Fruit fly (Drosophila melanogaster) whole organism, prepupa: ENCODE data around the gene CG32161.

ENCODE experiments used
- Blimp-1 ChIP-seq: fragments of 200-800 bp; sonication (Bioruptor generic); optimal IDR thresholded peaks from 3 replicates; lab custom pipeline; 2017; ENCODE audit warnings: missing biosample characterization, missing genetic modification characterization, mild to moderate bottlenecking, moderate library complexity, missing genetic modification reagents
- CG11294 ChIP-seq: fragments of 200-800 bp; sonication (Bioruptor generic); IDR thresholded peaks from 2 replicates; pipeline ENCODE4 v1.3.6; 2022; ENCODE audit warnings: missing biosample characterization, missing genetic modification characterization
- CG11902 ChIP-seq: fragments of 200-800 bp; sonication (Bioruptor generic); optimal IDR thresholded peaks from 3 replicates; lab custom pipeline; 2016; ENCODE audit warnings: missing biosample characterization, missing genetic modification characterization
- CG15336 ChIP-seq: fragments of 200-800 bp; sonication (Bioruptor generic); IDR thresholded peaks from 2 replicates; pipeline ENCODE4 v1.3.6; 2022; ENCODE audit warnings: missing biosample characterization, missing genetic modification characterization
- CG1621 ChIP-seq: fragments of 200-800 bp; sonication (Bioruptor generic); optimal IDR thresholded peaks from 3 replicates; lab custom pipeline; 2018; ENCODE audit warnings: missing biosample characterization, mild to moderate bottlenecking, missing genetic modification characterization
- CG16779 ChIP-seq: fragments of 200-800 bp; sonication (Bioruptor generic); optimal IDR thresholded peaks from 3 replicates; lab custom pipeline; 2017; ENCODE audit warnings: missing biosample characterization, mild to moderate bottlenecking, missing genetic modification characterization
- CG32006 ChIP-seq: fragments of 200-800 bp; sonication (Bioruptor generic); optimal IDR thresholded peaks from 3 replicates; lab custom pipeline; 2017; ENCODE audit warnings: missing biosample characterization, mild to moderate bottlenecking, missing genetic modification characterization
- CG34406 ChIP-seq: fragments of 200-800 bp; sonication (Bioruptor generic); optimal IDR thresholded peaks from 3 replicates; lab custom pipeline; 2016; ENCODE audit warnings: missing biosample characterization, missing genetic modification characterization
- CG3919 ChIP-seq: fragments of 200-800 bp; sonication (Bioruptor generic); optimal IDR thresholded peaks from 3 replicates; lab custom pipeline; 2016; ENCODE audit warnings: missing biosample characterization, missing genetic modification characterization
- CG4318 ChIP-seq: fragments of 200-800 bp; sonication (Bioruptor generic); optimal IDR thresholded peaks from 3 replicates; lab custom pipeline; 2017; ENCODE audit warnings: missing biosample characterization, mild to moderate bottlenecking, missing genetic modification characterization
- CG6163 ChIP-seq: fragments of 200-800 bp; sonication (Bioruptor generic); IDR thresholded peaks from 3 replicates; pipeline ENCODE4 v1.3.6; 2022; ENCODE audit warnings: missing biosample characterization, missing genetic modification characterization
- CG6276 ChIP-seq: fragments of 200-800 bp; sonication (Bioruptor generic); optimal IDR thresholded peaks from 2 replicates; lab custom pipeline; 2017; ENCODE audit warnings: missing biosample characterization, mild to moderate bottlenecking, missing genetic modification characterization
- CG6792 ChIP-seq: fragments of 200-800 bp; sonication (Bioruptor generic); optimal IDR thresholded peaks from 3 replicates; lab custom pipeline; 2016; ENCODE audit warnings: missing biosample characterization, missing genetic modification characterization
- CG6808 ChIP-seq: fragments of 200-800 bp; sonication (Bioruptor generic); optimal IDR thresholded peaks from 3 replicates; lab custom pipeline; 2017; ENCODE audit warnings: missing biosample characterization, missing genetic modification characterization, mild to moderate bottlenecking, moderate library complexity, missing genetic modification reagents
- CG6854 ChIP-seq: fragments of 200-800 bp; sonication (Bioruptor generic); optimal IDR thresholded peaks from 2 replicates; lab custom pipeline; 2017; ENCODE audit warnings: missing biosample characterization, mild to moderate bottlenecking, missing genetic modification characterization
- CG7368 ChIP-seq: fragments of 200-800 bp; sonication (Bioruptor generic); optimal IDR thresholded peaks from 3 replicates; lab custom pipeline; 2016; ENCODE audit warnings: missing biosample characterization, missing genetic modification characterization
- CG8119 ChIP-seq: fragments of 200-800 bp; sonication (Bioruptor generic); IDR thresholded peaks from 3 replicates; pipeline ENCODE4 v1.3.6; 2022; ENCODE audit warnings: missing biosample characterization, missing genetic modification characterization
- CG8319 ChIP-seq: fragments of 200-800 bp; sonication (Bioruptor generic); optimal IDR thresholded peaks from 3 replicates; lab custom pipeline; 2016; ENCODE audit warnings: missing biosample characterization, missing genetic modification characterization
- CG9139 ChIP-seq: fragments of 200-800 bp; sonication (Bioruptor generic); optimal IDR thresholded peaks from 3 replicates; lab custom pipeline; 2017; ENCODE audit warnings: missing biosample characterization, mild to moderate bottlenecking, missing genetic modification characterization
- Eip75B ChIP-seq: fragments of 200-800 bp; sonication (Bioruptor generic); optimal IDR thresholded peaks from 3 replicates; lab custom pipeline; 2016; ENCODE audit warnings: missing biosample characterization, missing genetic modification characterization
- Eip78C ChIP-seq: fragments of 200-800 bp; sonication (Bioruptor generic); peaks from one replicate; lab custom pipeline; 2016; ENCODE audit warnings: missing biosample characterization, missing genetic modification characterization
- Ets96B ChIP-seq: fragments of 200-800 bp; optimal IDR thresholded peaks from 2 replicates; lab custom pipeline; 2019; ENCODE audit warnings: missing biosample characterization, mild to moderate bottlenecking, missing genetic modification characterization, moderate library complexity
- Gug ChIP-seq: fragments of 200-800 bp; sonication (Bioruptor generic); IDR thresholded peaks from 2 replicates; pipeline ENCODE4 v1.3.6; 2022; ENCODE audit warnings: missing biosample characterization, missing genetic modification characterization
- Hr4 ChIP-seq: fragments of 200-800 bp; sonication (Bioruptor generic); optimal IDR thresholded peaks from 3 replicates; lab custom pipeline; 2016; ENCODE audit warnings: missing biosample characterization, missing genetic modification characterization
- OdsH ChIP-seq: fragments of 200-800 bp; sonication (Bioruptor generic); optimal IDR thresholded peaks from 3 replicates; lab custom pipeline; 2016; ENCODE audit warnings: missing biosample characterization, missing genetic modification characterization
- Smox ChIP-seq: fragments of 200-800 bp; sonication (Bioruptor generic); optimal IDR thresholded peaks from 3 replicates; lab custom pipeline; 2016; ENCODE audit warnings: missing biosample characterization, missing genetic modification characterization
- Sox102F ChIP-seq: fragments of 200-800 bp; sonication (Bioruptor generic); optimal IDR thresholded peaks from 2 replicates; lab custom pipeline; 2016; ENCODE audit warnings: missing biosample characterization, mild to moderate bottlenecking, missing genetic modification characterization
- Sox15 ChIP-seq: fragments of 200-800 bp; sonication (Bioruptor generic); optimal IDR thresholded peaks from 3 replicates; lab custom pipeline; 2016; ENCODE audit warnings: missing biosample characterization, missing genetic modification characterization
- achi ChIP-seq: fragments of 200-800 bp; sonication (Bioruptor generic); optimal IDR thresholded peaks from 3 replicates; lab custom pipeline; 2016; ENCODE audit warnings: missing biosample characterization, missing genetic modification characterization
- acj6 ChIP-seq: fragments of 200-800 bp; sonication (Bioruptor generic); optimal IDR thresholded peaks from 3 replicates; lab custom pipeline; 2016; ENCODE audit warnings: missing biosample characterization, missing genetic modification characterization
- cyc ChIP-seq: fragments of 200-800 bp; sonication (Bioruptor generic); optimal IDR thresholded peaks from 3 replicates; lab custom pipeline; 2016; ENCODE audit warnings: missing biosample characterization, missing genetic modification characterization
- dac ChIP-seq: fragments of 200-800 bp; sonication (Bioruptor generic); optimal IDR thresholded peaks from 2 replicates; lab custom pipeline; 2017; ENCODE audit warnings: missing biosample characterization, mild to moderate bottlenecking, missing genetic modification characterization
- dsx ChIP-seq: fragments of 200-800 bp; optimal IDR thresholded peaks from 3 replicates; lab custom pipeline; 2019; ENCODE audit warnings: missing biosample characterization, mild to moderate bottlenecking, missing genetic modification characterization, moderate library complexity; ENCODE audit not compliant: poor library complexity, severe bottlenecking
- eg ChIP-seq: fragments of 200-800 bp; sonication (Bioruptor generic); IDR thresholded peaks from 3 replicates; pipeline ENCODE4 v1.3.6; 2022; ENCODE audit warnings: missing biosample characterization, missing genetic modification characterization
- esn ChIP-seq: fragments of 200-800 bp; sonication (Bioruptor generic); optimal IDR thresholded peaks from 2 replicates; lab custom pipeline; 2016; ENCODE audit warnings: missing biosample characterization, mild to moderate bottlenecking, missing genetic modification characterization, moderate library complexity
- fkh ChIP-seq: fragments of 200-800 bp; sonication (Bioruptor generic); optimal IDR thresholded peaks from 3 replicates; lab custom pipeline; 2017; ENCODE audit warnings: missing biosample characterization, mild to moderate bottlenecking, missing genetic modification characterization, moderate library complexity
- lz ChIP-seq: fragments of 200-800 bp; sonication (Bioruptor generic); optimal IDR thresholded peaks from 3 replicates; lab custom pipeline; 2016; ENCODE audit warnings: missing biosample characterization, missing genetic modification characterization
- net ChIP-seq: fragments of 200-800 bp; sonication (Bioruptor generic); optimal IDR thresholded peaks from 3 replicates; lab custom pipeline; 2016; ENCODE audit warnings: missing biosample characterization, missing genetic modification characterization
- salr ChIP-seq, 2 experiments: fragments of 200-800 bp; sonication (Bioruptor generic); optimal IDR thresholded peaks; 3 replicates each; lab custom pipeline; 2016 to 2018; ENCODE audit warnings: missing biosample characterization in 2 of 2, missing genetic modification characterization in 2 of 2, mild to moderate bottlenecking in 1 of 2
- ss ChIP-seq, 2 experiments: fragments of 200-800 bp; sonication (Bioruptor generic); optimal IDR thresholded peaks; 2 replicates in 1 of 2; 3 replicates in 1 of 2; lab custom pipeline; 2017 to 2018; ENCODE audit warnings: mild to moderate bottlenecking in 2 of 2, missing biosample characterization in 2 of 2, missing genetic modification characterization in 2 of 2, moderate library complexity in 1 of 2
- svp ChIP-seq: fragments of 200-800 bp; sonication (Bioruptor generic); peaks from one replicate; lab custom pipeline; 2016; ENCODE audit warnings: missing biosample characterization, missing genetic modification characterization
- topi ChIP-seq: fragments of 200-800 bp; sonication (Bioruptor generic); optimal IDR thresholded peaks from 3 replicates; lab custom pipeline; 2016; ENCODE audit warnings: missing biosample characterization, missing genetic modification characterization
- vri ChIP-seq: fragments of 200-800 bp; sonication (Bioruptor generic); optimal IDR thresholded peaks from 3 replicates; lab custom pipeline; 2016; ENCODE audit warnings: missing biosample characterization, mild to moderate bottlenecking, missing genetic modification characterization

Gene CG32161

DNA sequence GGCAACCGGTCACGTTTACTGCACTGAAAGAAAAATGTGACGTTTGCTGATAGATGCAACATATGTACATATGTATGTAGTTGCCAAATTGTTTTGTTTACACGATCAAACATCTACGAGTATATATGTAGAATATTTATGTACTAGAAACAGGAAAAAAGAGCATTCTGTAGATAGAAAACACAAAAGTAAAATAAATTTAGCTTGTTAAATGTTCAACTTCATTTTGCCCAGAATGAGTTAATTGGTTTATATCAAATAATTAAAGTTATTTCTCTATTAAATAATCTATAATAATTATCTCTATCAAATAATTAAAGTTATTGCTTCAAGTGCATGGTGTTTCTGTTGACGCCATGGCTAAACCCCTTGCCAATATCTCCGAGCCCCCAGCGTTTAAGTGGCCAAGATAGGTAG lies 27.1 kb downstream of the CG32161 start (continued):
- TF ChIP-seq dac (GFP tag; lab: Kevin White, UChicago) = no peak
- no peak for TF ChIP-seq Smox (GFP tag; lab: Kevin White, UChicago)
- no peak for TF ChIP-seq cyc (GFP tag; lab: Kevin White, UChicago)
- TF ChIP-seq Eip78C (GFP tag; lab: Kevin White, UChicago) = peak; percentile 93
- no peak for TF ChIP-seq Sox15 (GFP tag; lab: Kevin White, UChicago)
- no peak for TF ChIP-seq CG8119 (GFP tag; lab: Robert Waterston, UW)
- TF ChIP-seq CG6854 = peak; percentile 8
- TF ChIP-seq CG16779 = peak; percentile 18
- TF ChIP-seq Ets96B (tag; lab: Kevin White, UChicago) = peak; percentile 53
- TF ChIP-seq ss (GFP tag; optimal IDR thresholded peaks at IDR 0.05; lab: Kevin White, UChicago) = peak; percentile 60 to 73
- TF ChIP-seq Sox102F (GFP tag; lab: Kevin White, UChicago) = no peak
- peak; percentile 75 for TF ChIP-seq CG6808
- TF ChIP-seq CG34406 (GFP tag; lab: Kevin White, UChicago) = no peak
- no peak for TF ChIP-seq CG7368 (GFP tag; lab: Kevin White, UChicago)
- no peak for TF ChIP-seq CG11294 (GFP tag; lab: Robert Waterston, UW)
- TF ChIP-seq topi (GFP tag; lab: Kevin White, UChicago) = peak; percentile 39
- TF ChIP-seq CG11902 (GFP tag; lab: Kevin White, UChicago) = peak; percentile 1
- TF ChIP-seq CG15336 (GFP tag; lab: Robert Waterston, UW) = no peak
- no peak for TF ChIP-seq fkh (GFP tag; lab: Kevin White, UChicago)
- peak; percentile 68 for TF ChIP-seq CG3919 (GFP tag; lab: Kevin White, UChicago)
- TF ChIP-seq eg (GFP tag; lab: Robert Waterston, UW) = peak; percentile 4; the same call in 2 of the 3 replicates
- TF ChIP-seq CG1621 = no peak
- peak; percentile 25; the same call in 2 of the 3 replicates for TF ChIP-seq CG6163 (GFP tag; lab: Robert Waterston, UW)
- TF ChIP-seq dsx (GFP tag; lab: Kevin White, UChicago) = peak; percentile 41
- TF ChIP-seq salr (GFP tag; optimal IDR thresholded peaks at IDR 0.05; lab: Kevin White, UChicago) = no peak
- TF ChIP-seq Blimp-1 (GFP tag; lab: Kevin White, UChicago) = no peak
- TF ChIP-seq CG8319 (GFP tag; lab: Kevin White, UChicago) = no peak
- TF ChIP-seq CG4318 (GFP tag; lab: Kevin White, UChicago) = no peak
- TF ChIP-seq svp (GFP tag; lab: Kevin White, UChicago) = peak; percentile 79
- no peak for TF ChIP-seq net (GFP tag; lab: Kevin White, UChicago)

DNA sequence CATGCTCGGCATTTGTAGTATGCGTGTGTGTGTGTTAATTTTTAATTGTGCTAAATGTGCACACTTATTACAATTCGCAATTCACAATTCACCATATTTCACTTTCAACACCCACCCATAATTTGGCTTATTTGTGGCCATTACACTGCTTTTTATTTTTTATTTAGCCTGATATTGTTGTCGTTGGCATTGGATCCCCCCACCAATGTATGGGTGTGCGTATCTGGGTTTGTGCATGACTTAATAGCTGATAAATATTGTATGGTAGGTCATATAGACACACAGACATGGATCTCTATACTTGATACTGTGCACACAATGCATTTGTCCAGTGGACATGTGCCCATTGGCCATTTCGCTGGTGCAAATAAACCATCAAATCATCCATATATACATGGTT lies 27.7 kb downstream of the CG32161 start:
- TF ChIP-seq eg (GFP tag; lab: Robert Waterston, UW) (0 out of 3 replicates have a peak, but pooled peaks have one; percentile 7), CG6163 (GFP tag; lab: Robert Waterston, UW) (no peak), dac (GFP tag; lab: Kevin White, UChicago) (no peak), vri (peak; percentile 61)

DNA sequence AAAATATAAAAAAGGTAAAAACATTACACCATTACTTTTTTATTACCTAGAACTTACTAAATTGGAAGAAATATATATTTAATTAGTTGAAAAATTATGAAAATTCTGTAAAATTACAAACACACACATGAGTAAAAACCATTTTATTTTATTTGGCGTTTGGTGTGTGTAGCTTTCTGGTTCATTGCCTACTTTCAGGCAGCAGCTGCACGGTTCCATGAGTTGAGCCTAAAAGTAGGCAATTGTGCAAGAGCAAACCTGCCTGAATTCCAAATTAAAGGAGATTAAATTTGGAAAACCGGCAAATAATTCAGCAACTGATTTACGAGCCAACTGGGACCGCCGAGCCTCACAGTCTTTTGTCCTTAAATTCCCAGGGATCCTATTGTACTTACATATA lies 29.5 kb downstream of the CG32161 start:
- no peak for TF ChIP-seq esn (GFP tag; lab: Kevin White, UChicago)
- TF ChIP-seq CG11294 (GFP tag; lab: Robert Waterston, UW) = no peak
- TF ChIP-seq svp (GFP tag; lab: Kevin White, UChicago) = no peak
- no peak for TF ChIP-seq acj6 (GFP tag; lab: Kevin White, UChicago)
- TF ChIP-seq CG6808 = no peak
- no peak for TF ChIP-seq CG9139

DNA sequence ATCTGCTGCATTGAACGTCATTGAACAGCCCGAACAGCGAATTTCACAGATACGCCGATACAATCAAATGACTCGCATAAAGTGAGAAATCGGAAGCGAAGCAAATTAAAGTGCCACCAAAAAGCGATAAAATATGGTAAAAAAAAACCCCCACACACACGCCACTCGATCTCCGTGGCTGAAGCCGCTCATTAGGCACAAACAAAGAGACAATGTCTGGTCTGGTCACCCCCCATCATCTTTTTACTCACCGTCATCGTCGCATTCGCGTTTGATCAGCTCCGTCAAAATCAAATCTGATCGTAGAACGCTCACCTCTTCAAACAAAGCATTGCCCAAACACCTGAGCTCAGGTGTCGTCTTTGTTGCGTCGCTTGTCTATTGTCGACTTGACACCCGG lies 29.9 kb downstream of the CG32161 start:
- TF ChIP-seq Smox (GFP tag; lab: Kevin White, UChicago) (no peak), achi (no peak), Eip78C (GFP tag; lab: Kevin White, UChicago) (no peak), lz (GFP tag; lab: Kevin White, UChicago) (no peak), acj6 (GFP tag; lab: Kevin White, UChicago) (no peak), Gug (no peak), CG6792 (GFP tag; lab: Kevin White, UChicago) (no peak), vri (no peak), CG3919 (GFP tag; lab: Kevin White, UChicago) (no peak), CG32006 (GFP tag; lab: Kevin White, UChicago) (no peak), Hr4 (GFP tag; lab: Kevin White, UChicago) (no peak), Eip75B (no peak), CG6276 (no peak), CG15336 (GFP tag; lab: Robert Waterston, UW) (no peak), OdsH (GFP tag; lab: Kevin White, UChicago) (no peak)
